Fruit fly (Drosophila melanogaster) Kc167 (cell line): ENCODE results near the gene elfless.

Source experiments
- Myc ChIP-seq: fragments of >200 bp; optimal IDR thresholded peaks from 2 replicates; lab custom pipeline; 2017; ENCODE audit warnings: missing external identifiers
- psq ChIP-seq: fragments of >200 bp; optimal IDR thresholded peaks from 2 replicates; lab custom pipeline; 2017; ENCODE audit warnings: missing external identifiers

- TF ChIP-seq psq (lab: Kevin White, UChicago) (no peak), Myc (lab: Kevin White, UChicago) (no peak)
These were observed 21.5 kb upstream of the elfless start for dm6 chr2L:18032741-18033140.
